Worm (Caenorhabditis elegans): Measurements from ENCODE around the gene C31G12.3.

DNA sequence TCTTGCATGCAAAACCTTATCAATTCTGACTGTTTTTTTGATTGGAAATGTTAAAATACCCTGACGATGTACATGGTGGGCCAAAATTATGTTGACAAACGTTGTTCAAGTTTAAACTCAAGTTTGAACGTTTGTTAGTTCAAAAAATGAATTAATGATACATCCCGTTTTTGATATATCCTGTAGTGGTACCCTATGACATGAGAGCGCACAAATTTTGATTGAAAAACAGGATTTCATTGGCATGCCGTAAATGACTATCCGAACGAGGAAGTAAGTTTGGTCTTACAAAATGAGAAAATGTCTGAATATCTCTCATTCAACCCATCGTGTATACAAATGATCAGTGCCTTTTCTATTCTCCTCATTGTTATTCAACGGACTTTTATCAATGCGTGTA lies 43.8 kb upstream of the C31G12.3 start, which contains the start of gene Y37H2A.11:
- TF ChIP-seq F13C5.2 (tag; optimal IDR thresholded peaks at IDR 0.05) (no peak), ets-7 (tag; optimal IDR thresholded peaks at IDR 0.05) (no peak), B0310.2 (tag; optimal IDR thresholded peaks at IDR 0.05) (no peak), tbx-37 (GFP tag; conservative IDR thresholded peaks at IDR 0.05) (no peak), hmg-4 (GFP tag; optimal IDR thresholded peaks at IDR 0.05) (no peak), sea-1 (GFP tag; conservative IDR thresholded peaks at IDR 0.05) (no peak)

Data from whole organism, early embryonic.